Fruit fly (Drosophila melanogaster): ENCODE data around the gene CG12877.

The CG12877 gene

dm6 chr3R:27706581-27707181 lies at the start of gene CG12877, which contains the start of gene CROT (continued):
- TF ChIP-seq ase (GFP tag; IDR thresholded peaks at IDR 0.05) (peak; percentile 63; the same call in 1 of the 3 replicates), D19A (tag; optimal IDR thresholded peaks at IDR 0.05) (peak; percentile 63), CG7372 (GFP tag; IDR thresholded peaks at IDR 0.05) (peak; percentile 62), CG16863 (GFP tag; optimal IDR thresholded peaks at IDR 0.05) (peak; percentile 36), CG11695 (GFP tag; IDR thresholded peaks at IDR 0.05) (peak; percentile 58; the same call in 1 of the 3 replicates), ftz-f1 (GFP tag; optimal IDR thresholded peaks at IDR 0.05) (no peak), Bgb (GFP tag; IDR thresholded peaks at IDR 0.05; ENCODE audit: partially characterized antibody) (no peak), CG7271 (tag; optimal IDR thresholded peaks at IDR 0.05) (no peak), Asciz (GFP tag; optimal IDR thresholded peaks at IDR 0.05) (peak; percentile 42), CG1602 (GFP tag; optimal IDR thresholded peaks at IDR 0.05) (peak; percentile 78), Meics (GFP tag; optimal IDR thresholded peaks at IDR 0.05) (peak; percentile 73), stc (GFP tag; IDR thresholded peaks at IDR 0.05) (peak; percentile 53; the same call in 1 of the 2 replicates), Sox100B (GFP tag; optimal IDR thresholded peaks at IDR 0.05) (no peak), nom (GFP tag; optimal IDR thresholded peaks at IDR 0.05) (no peak), D (optimal IDR thresholded peaks at IDR 0.05) (no peak), D (GFP tag; optimal IDR thresholded peaks at IDR 0.05) (peak; percentile 70), tna (GFP tag; IDR thresholded peaks at IDR 0.05; ENCODE audit: partially characterized antibody) (no peak), CG15073 (GFP tag; optimal IDR thresholded peaks at IDR 0.05) (peak; percentile 14), CG6791 (GFP tag; IDR thresholded peaks at IDR 0.05; ENCODE audit: partially characterized antibody) (no peak), CG30403 (GFP tag; optimal IDR thresholded peaks at IDR 0.05) (peak; percentile 91), mam (GFP tag; optimal IDR thresholded peaks at IDR 0.05) (peak; percentile 49), CkIIα-i1 (GFP tag; IDR thresholded peaks at IDR 0.05) (no peak), CG11247 (GFP tag; IDR thresholded peaks at IDR 0.05) (peak; percentile 57; the same call in 1 of the 2 replicates), Sry-β (GFP tag; optimal IDR thresholded peaks at IDR 0.05) (peak; percentile 3), NfI (GFP tag; optimal IDR thresholded peaks at IDR 0.05) (peak; percentile 79), CG4730 (GFP tag; IDR thresholded peaks at IDR 0.05) (peak; percentile 72), CG8281 (tag; optimal IDR thresholded peaks at IDR 0.05) (peak; percentile 5), HLH4C (GFP tag; IDR thresholded peaks at IDR 0.05; ENCODE audit: partially characterized antibody) (no peak), Chrac-16 (GFP tag; optimal IDR thresholded peaks at IDR 0.05) (peak; percentile 77), CG6683 (GFP tag; optimal IDR thresholded peaks at IDR 0.05) (no peak), PHDP (tag; optimal IDR thresholded peaks at IDR 0.05) (peak; percentile 80), Abd-B (GFP tag; optimal IDR thresholded peaks at IDR 0.05) (peak; percentile 91), CG6854 (GFP tag; optimal IDR thresholded peaks at IDR 0.05) (peak; percentile 37), Hr51 (GFP tag; optimal IDR thresholded peaks at IDR 0.05) (peak; percentile 73 to 81), ci (GFP tag; IDR thresholded peaks at IDR 0.05) (0 out of 3 replicates have a peak, but pooled peaks have one; percentile 52), CG4617 (GFP tag; optimal IDR thresholded peaks at IDR 0.05; ENCODE audit: borderline replicate concordance) (peak; percentile 66), exex (tag; optimal IDR thresholded peaks at IDR 0.05) (peak; percentile 79), CG10274 (GFP tag; optimal IDR thresholded peaks at IDR 0.05) (peak; percentile 49), hb (GFP tag; IDR thresholded peaks at IDR 0.05; ENCODE audit: partially characterized antibody) (no peak), zfh2 (GFP tag; optimal IDR thresholded peaks at IDR 0.05) (peak; percentile 72), ems (GFP tag; optimal IDR thresholded peaks at IDR 0.05) (peak; percentile 55), crc (GFP tag; optimal IDR thresholded peaks at IDR 0.05) (no peak), Nf-YC (tag; optimal IDR thresholded peaks at IDR 0.05) (peak; percentile 77), CG9215 (GFP tag; IDR thresholded peaks at IDR 0.05) (peak; percentile 77), CG33213 (GFP tag; optimal IDR thresholded peaks at IDR 0.05) (no peak), CG16815 (GFP tag; optimal IDR thresholded peaks at IDR 0.05) (peak; percentile 73), Dref (GFP tag; IDR thresholded peaks at IDR 0.05) (peak; percentile 15; the same call in 1 of the 2 replicates), Stat92E (GFP tag; optimal IDR thresholded peaks at IDR 0.05) (no peak), CG32767 (GFP tag; IDR thresholded peaks at IDR 0.05) (0 out of 2 replicates have a peak, but pooled peaks have one; percentile 24)

All from whole organism, embryonic.